Comparison of ENCODE assay signal across 5 fruit fly cellular contexts in genomic region chr3L:10854801-10855418, dm6.
TF ChIP-seq lines count a peak whose summit lies in the region.

No protein-coding gene starts in this region.

- no peak for TF ChIP-seq CTCF in whole organism, embryonic (GFP tag; optimal IDR thresholded peaks at IDR 0.05; lab: Kevin White, UChicago)

TF ChIP-seq in whole organism, adult, 20 proteins besides CTCF, POLR2A, EP300 and RAD21 (continues in another document):
- no peak for TF ChIP-seq CG1620 (GFP tag; optimal IDR thresholded peaks at IDR 0.05; lab: Kevin White, UChicago)
- no peak for TF ChIP-seq cnc (optimal IDR thresholded peaks at IDR 0.05; lab: Kevin White, UChicago)
- no peak for TF ChIP-seq Clk (GFP tag; optimal IDR thresholded peaks at IDR 0.05; lab: Kevin White, UChicago)
- TF ChIP-seq kay (GFP tag; lab: Kevin White, UChicago; ENCODE audit: borderline replicate concordance) = peak; percentile 52
- TF ChIP-seq pad (GFP tag; optimal IDR thresholded peaks at IDR 0.05; lab: Kevin White, UChicago) = no peak
- TF ChIP-seq bab1 (GFP tag; optimal IDR thresholded peaks at IDR 0.05; lab: Kevin White, UChicago) = no peak
- TF ChIP-seq CG7045 (GFP tag; optimal IDR thresholded peaks at IDR 0.05; lab: Kevin White, UChicago) = peak; percentile 23
- TF ChIP-seq CG33017 (tag; optimal IDR thresholded peaks at IDR 0.05; lab: Kevin White, UChicago) = peak; percentile 21
- TF ChIP-seq ovo (GFP tag; optimal IDR thresholded peaks at IDR 0.05; lab: Kevin White, UChicago) = no peak
- TF ChIP-seq Mnt (GFP tag; optimal IDR thresholded peaks at IDR 0.05; lab: Kevin White, UChicago) = no peak
- TF ChIP-seq toe (GFP tag; optimal IDR thresholded peaks at IDR 0.05; lab: Kevin White, UChicago) = peak; percentile 15
- no peak for TF ChIP-seq CG7101 (tag; optimal IDR thresholded peaks at IDR 0.05; lab: Kevin White, UChicago)
- no peak for TF ChIP-seq Crg-1 (GFP tag; optimal IDR thresholded peaks at IDR 0.05; lab: Kevin White, UChicago)
- no peak for TF ChIP-seq tj (GFP tag; optimal IDR thresholded peaks at IDR 0.05; lab: Kevin White, UChicago)
- TF ChIP-seq cic (GFP tag; optimal IDR thresholded peaks at IDR 0.05; lab: Kevin White, UChicago) = no peak
- TF ChIP-seq CG14711 (tag; optimal IDR thresholded peaks at IDR 0.05; lab: Kevin White, UChicago) = no peak
- TF ChIP-seq CG5204 (GFP tag; optimal IDR thresholded peaks at IDR 0.05; lab: Kevin White, UChicago) = peak; percentile 22
- peak; percentile 2 for TF ChIP-seq CG11617 (GFP tag; optimal IDR thresholded peaks at IDR 0.05; lab: Kevin White, UChicago)
- TF ChIP-seq Hr96 (GFP tag; optimal IDR thresholded peaks at IDR 0.05; lab: Kevin White, UChicago) = no peak

TF ChIP-seq in whole organism, embryonic, 481 proteins besides CTCF, POLR2A, EP300 and RAD21 (continues in another document):
- TF ChIP-seq CG18262 (tag; optimal IDR thresholded peaks at IDR 0.05; lab: Kevin White, UChicago) (peak; percentile 32), Sox100B (GFP tag; optimal IDR thresholded peaks at IDR 0.05; lab: Kevin White, UChicago) (peak; percentile 22), nom (GFP tag; optimal IDR thresholded peaks at IDR 0.05; lab: Kevin White, UChicago) (peak; percentile 35), Xbp1 (GFP tag; optimal IDR thresholded peaks at IDR 0.05; lab: Kevin White, UChicago) (no peak), lola (GFP tag; optimal IDR thresholded peaks at IDR 0.05; lab: Kevin White, UChicago) (peak in 1 of 3 experiments; percentile 27), CG17912 (GFP tag; optimal IDR thresholded peaks at IDR 0.05; lab: Kevin White, UChicago) (no peak), ind (GFP tag; optimal IDR thresholded peaks at IDR 0.05; lab: Kevin White, UChicago) (no peak), CrebB (tag; optimal IDR thresholded peaks at IDR 0.05; lab: Kevin White, UChicago) (no peak), CG3995 (GFP tag; optimal IDR thresholded peaks at IDR 0.05; lab: Kevin White, UChicago) (peak; percentile 9), dmrt99B (tag; optimal IDR thresholded peaks at IDR 0.05; lab: Kevin White, UChicago) (no peak), Ssrp (tag; optimal IDR thresholded peaks at IDR 0.05; lab: Kevin White, UChicago) (peak; percentile 4), CG17361 (GFP tag; IDR thresholded peaks at IDR 0.05; lab: Robert Waterston, UW) (0 out of 3 replicates have a peak, but pooled peaks have one; percentile 17), dmrt11E (tag; optimal IDR thresholded peaks at IDR 0.05; lab: Kevin White, UChicago) (peak; percentile 3), BEAF-32 (GFP tag; optimal IDR thresholded peaks at IDR 0.05; lab: Kevin White, UChicago) (no peak), Jarid2 (GFP tag; optimal IDR thresholded peaks at IDR 0.05; lab: Kevin White, UChicago) (no peak), CG7786 (GFP tag; optimal IDR thresholded peaks at IDR 0.05; lab: Kevin White, UChicago) (no peak), CG1832 (GFP tag; optimal IDR thresholded peaks at IDR 0.05; lab: Kevin White, UChicago) (no peak), Fer2 (tag; optimal IDR thresholded peaks at IDR 0.05; lab: Kevin White, UChicago) (no peak)

TF ChIP-seq in whole organism, prepupa, 60 proteins besides CTCF, POLR2A, EP300 and RAD21 (continues in another document):
- TF ChIP-seq esn (GFP tag; optimal IDR thresholded peaks at IDR 0.05; lab: Kevin White, UChicago) = peak; percentile 96
- TF ChIP-seq Hr39 (GFP tag; optimal IDR thresholded peaks at IDR 0.05; lab: Kevin White, UChicago) = peak; percentile 92
- peak; percentile 99 for TF ChIP-seq Eip78C (GFP tag; lab: Kevin White, UChicago)
- peak; percentile 91 for TF ChIP-seq fd59A (GFP tag; optimal IDR thresholded peaks at IDR 0.05; lab: Kevin White, UChicago)
- peak; percentile 93 for TF ChIP-seq CG4318 (GFP tag; optimal IDR thresholded peaks at IDR 0.05; lab: Kevin White, UChicago)
- peak; percentile 86 for TF ChIP-seq Eip93F (GFP tag; optimal IDR thresholded peaks at IDR 0.05; lab: Kevin White, UChicago)
- peak; percentile 75 for TF ChIP-seq CG7368 (GFP tag; optimal IDR thresholded peaks at IDR 0.05; lab: Kevin White, UChicago)
- TF ChIP-seq CG15336 (GFP tag; IDR thresholded peaks at IDR 0.05; lab: Robert Waterston, UW) = peak; percentile 74; the same call in 1 of the 2 replicates
- TF ChIP-seq CG31627 (GFP tag; optimal IDR thresholded peaks at IDR 0.05; lab: Kevin White, UChicago) = peak; percentile 91
- TF ChIP-seq CG6808 (GFP tag; optimal IDR thresholded peaks at IDR 0.05; lab: Kevin White, UChicago) = peak; percentile 91
- peak; percentile 82 for TF ChIP-seq CG10669 (GFP tag; optimal IDR thresholded peaks at IDR 0.05; lab: Kevin White, UChicago)
- TF ChIP-seq Hr38 (GFP tag; optimal IDR thresholded peaks at IDR 0.05; lab: Kevin White, UChicago) = no peak
- peak; percentile 96 for TF ChIP-seq CG32006 (GFP tag; optimal IDR thresholded peaks at IDR 0.05; lab: Kevin White, UChicago)
- TF ChIP-seq CG8632 (GFP tag; optimal IDR thresholded peaks at IDR 0.05; lab: Kevin White, UChicago) = peak; percentile 87
- TF ChIP-seq acj6 (GFP tag; optimal IDR thresholded peaks at IDR 0.05; lab: Kevin White, UChicago) = peak; percentile 91
- TF ChIP-seq CG6792 (GFP tag; optimal IDR thresholded peaks at IDR 0.05; lab: Kevin White, UChicago) = peak; percentile 85
- peak; percentile 90 for TF ChIP-seq CG6276 (GFP tag; optimal IDR thresholded peaks at IDR 0.05; lab: Kevin White, UChicago)
- TF ChIP-seq achi (GFP tag; optimal IDR thresholded peaks at IDR 0.05; lab: Kevin White, UChicago) = peak; percentile 85
- peak; percentile 83 for TF ChIP-seq CG11762 (GFP tag; optimal IDR thresholded peaks at IDR 0.05; lab: Kevin White, UChicago; ENCODE audit: insufficient read depth)

TF ChIP-seq in whole organism, pupa, 21 proteins besides CTCF, POLR2A, EP300 and RAD21 (continues in another document):
- TF ChIP-seq EcR (GFP tag; optimal IDR thresholded peaks at IDR 0.05; lab: Kevin White, UChicago) (no peak), CG8301 (tag; optimal IDR thresholded peaks at IDR 0.05; lab: Kevin White, UChicago) (peak; percentile 87), CG34367 (tag; optimal IDR thresholded peaks at IDR 0.05; lab: Kevin White, UChicago) (peak; percentile 80), Snoo (tag; optimal IDR thresholded peaks at IDR 0.05; lab: Kevin White, UChicago) (peak; percentile 92), CG9948 (tag; optimal IDR thresholded peaks at IDR 0.05; lab: Kevin White, UChicago) (peak; percentile 93), CG17806 (tag; optimal IDR thresholded peaks at IDR 0.05; lab: Kevin White, UChicago) (peak; percentile 76), CG12605 (GFP tag; IDR thresholded peaks at IDR 0.05; lab: Robert Waterston, UW) (0 out of 2 replicates have a peak, but pooled peaks have one; percentile 19), fd96Ca (GFP tag; IDR thresholded peaks at IDR 0.05; lab: Robert Waterston, UW) (peak; percentile 23; the same call in 2 of the 3 replicates), Pif1B (GFP tag; optimal IDR thresholded peaks at IDR 0.05; lab: Kevin White, UChicago) (peak; percentile 74), CG14655 (GFP tag; optimal IDR thresholded peaks at IDR 0.05; lab: Kevin White, UChicago) (peak; percentile 94), CG8159 (tag; optimal IDR thresholded peaks at IDR 0.05; lab: Kevin White, UChicago) (peak; percentile 93), CG10348 (GFP tag; IDR thresholded peaks at IDR 0.05; lab: Robert Waterston, UW) (no peak), CG13204 (GFP tag; optimal IDR thresholded peaks at IDR 0.05; lab: Kevin White, UChicago) (no peak), gl (tag; optimal IDR thresholded peaks at IDR 0.05; lab: Kevin White, UChicago) (peak; percentile 68), Pif1A (GFP tag; optimal IDR thresholded peaks at IDR 0.05; lab: Kevin White, UChicago) (peak; percentile 87), rn (GFP tag; IDR thresholded peaks at IDR 0.05; lab: Robert Waterston, UW) (0 out of 2 replicates have a peak, but pooled peaks have one; percentile 55), CG4496 (GFP tag; IDR thresholded peaks at IDR 0.05; lab: Robert Waterston, UW) (no peak; the same call in 2 of the 3 replicates), CG15710 (tag; optimal IDR thresholded peaks at IDR 0.05; lab: Kevin White, UChicago) (peak; percentile 85), D1 (tag; optimal IDR thresholded peaks at IDR 0.05; lab: Kevin White, UChicago) (peak; percentile 77), Ets98B (GFP tag; IDR thresholded peaks at IDR 0.05; lab: Robert Waterston, UW) (peak; percentile 26; the same call in 1 of the 2 replicates)

TF ChIP-seq in whole organism, wandering third instar larva, 38 proteins besides CTCF, POLR2A, EP300 and RAD21 (continues in another document):
- TF ChIP-seq Sp1 (GFP tag; optimal IDR thresholded peaks at IDR 0.05; lab: Kevin White, UChicago) = peak; percentile 93
- no peak for TF ChIP-seq Hr78 (GFP tag; optimal IDR thresholded peaks at IDR 0.05; lab: Kevin White, UChicago)
- peak; percentile 43 for TF ChIP-seq Jra (GFP tag; optimal IDR thresholded peaks at IDR 0.05; lab: Kevin White, UChicago)
- TF ChIP-seq dsf (GFP tag; optimal IDR thresholded peaks at IDR 0.05; lab: Kevin White, UChicago; ENCODE audit: borderline replicate concordance) = no peak
- TF ChIP-seq GATAd (GFP tag; optimal IDR thresholded peaks at IDR 0.05; lab: Kevin White, UChicago) = no peak
- TF ChIP-seq fru (GFP tag; optimal IDR thresholded peaks at IDR 0.05; lab: Kevin White, UChicago) = peak; percentile 79
- TF ChIP-seq Hr83 (GFP tag; optimal IDR thresholded peaks at IDR 0.05; lab: Kevin White, UChicago; ENCODE audit: poor library complexity, severe bottlenecking) = no peak
- no peak for TF ChIP-seq Vsx2 (GFP tag; optimal IDR thresholded peaks at IDR 0.05; lab: Kevin White, UChicago; ENCODE audit: partially characterized antibody)
- no peak for TF ChIP-seq lola (GFP tag; optimal IDR thresholded peaks at IDR 0.05; lab: Kevin White, UChicago)
- TF ChIP-seq OdsH (GFP tag; optimal IDR thresholded peaks at IDR 0.05; lab: Kevin White, UChicago) = peak; percentile 77
- TF ChIP-seq rgr (GFP tag; optimal IDR thresholded peaks at IDR 0.05; lab: Kevin White, UChicago) = peak; percentile 79
- TF ChIP-seq HLH106 (tag; optimal IDR thresholded peaks at IDR 0.05; lab: Kevin White, UChicago) = peak; percentile 88
- TF ChIP-seq CrebA (GFP tag; optimal IDR thresholded peaks at IDR 0.05; lab: Kevin White, UChicago; ENCODE audit: borderline replicate concordance) = no peak
- TF ChIP-seq Rel (GFP tag; optimal IDR thresholded peaks at IDR 0.05; lab: Kevin White, UChicago) = no peak
- TF ChIP-seq Rel (tag; optimal IDR thresholded peaks at IDR 0.05; lab: Kevin White, UChicago) = no peak
- TF ChIP-seq Abd-B (GFP tag; optimal IDR thresholded peaks at IDR 0.05; lab: Kevin White, UChicago) = no peak
- peak; percentile 81 for TF ChIP-seq psq (GFP tag; optimal IDR thresholded peaks at IDR 0.05; lab: Kevin White, UChicago)
- TF ChIP-seq sv (GFP tag; optimal IDR thresholded peaks at IDR 0.05; lab: Kevin White, UChicago) = no peak
- peak; percentile 67 for TF ChIP-seq woc (GFP tag; optimal IDR thresholded peaks at IDR 0.05; lab: Kevin White, UChicago)
- peak; percentile 34 for TF ChIP-seq Hnf4 (GFP tag; optimal IDR thresholded peaks at IDR 0.05; lab: Kevin White, UChicago)
- peak; percentile 53 for TF ChIP-seq sage (GFP tag; optimal IDR thresholded peaks at IDR 0.05; lab: Kevin White, UChicago)
- no peak for TF ChIP-seq Dif (GFP tag; optimal IDR thresholded peaks at IDR 0.05; lab: Kevin White, UChicago; ENCODE audit: partially characterized antibody)
- peak; percentile 43 for TF ChIP-seq CG32264 (GFP tag; optimal IDR thresholded peaks at IDR 0.05; lab: Kevin White, UChicago)
